Worm (Caenorhabditis elegans) whole organism, early embryonic: ENCODE measurements around the gene ebax-1.

ENCODE experiments used
- aly-1 ChIP-seq: sonication (generic microtip); optimal IDR thresholded peaks from 2 replicates; lab custom pipeline; 2016; ENCODE audit warnings: missing genetic modification characterization, missing compliant biosample characterization
- ama-1 ChIP-seq: fragments of 150-350 bp; optimal IDR thresholded peaks from 2 replicates; lab custom pipeline; 2014
- ets-7 ChIP-seq: sonication (generic microtip); optimal IDR thresholded peaks from 2 replicates; lab custom pipeline; 2016; ENCODE audit warnings: missing genotype, missing genetic modification characterization, missing compliant biosample characterization
- flt-1 ChIP-seq: fragments of 200-800 bp; sonication (Bioruptor generic); IDR thresholded peaks from 2 replicates; pipeline ENCODE4 v1.3.6; 2022; ENCODE audit warnings: missing genetic modification characterization, missing compliant biosample characterization

- no peak for TF ChIP-seq ama-1 (lab: Kevin White, UChicago)
- TF ChIP-seq flt-1: no peak
- TF ChIP-seq ets-7 (tag; lab: Kevin White, UChicago): no peak
- TF ChIP-seq aly-1: no peak
These were observed 13.4 kb upstream of the ebax-1 start for ce11 chrIV:10273360-10273759.
